Worm (Caenorhabditis elegans) whole organism, early embryonic: ENCODE measurements around the gene rps-13.
A peak's percentile ranks its signal among the peaks of the same experiment; 100 is the strongest.

Experiments
- B0310.2 ChIP-seq: sonication (generic microtip); optimal IDR thresholded peaks from 2 replicates; lab custom pipeline; 2016; ENCODE audit warnings: mild to moderate bottlenecking, missing genetic modification characterization, missing compliant biosample characterization
- F13C5.2 ChIP-seq: sonication (generic microtip); optimal IDR thresholded peaks from 2 replicates; lab custom pipeline; 2017; ENCODE audit warnings: mild to moderate bottlenecking, missing genetic modification characterization, inconsistent platforms, missing compliant biosample characterization
- aly-1 ChIP-seq: sonication (generic microtip); optimal IDR thresholded peaks from 2 replicates; lab custom pipeline; 2016; ENCODE audit warnings: missing genetic modification characterization, missing compliant biosample characterization
- ama-1 ChIP-seq: fragments of 150-350 bp; optimal IDR thresholded peaks from 2 replicates; lab custom pipeline; 2014
- ceh-13 ChIP-seq: fragments of 200-800 bp; sonication (Bioruptor generic); optimal IDR thresholded peaks from 2 replicates; lab custom pipeline; 2018; ENCODE audit warnings: mild to moderate bottlenecking, missing genetic modification characterization, missing compliant biosample characterization
- ceh-36 ChIP-seq: sonication (generic microtip); optimal IDR thresholded peaks from 2 replicates; lab custom pipeline; 2016; ENCODE audit warnings: missing genetic modification characterization, inconsistent platforms, missing compliant biosample characterization
- ets-7 ChIP-seq: sonication (generic microtip); optimal IDR thresholded peaks from 2 replicates; lab custom pipeline; 2016; ENCODE audit warnings: missing genotype, missing genetic modification characterization, missing compliant biosample characterization
- flt-1 ChIP-seq: fragments of 200-800 bp; sonication (Bioruptor generic); IDR thresholded peaks from 2 replicates; pipeline ENCODE4 v1.3.6; 2022; ENCODE audit warnings: missing genetic modification characterization, missing compliant biosample characterization
- hmbx-1 ChIP-seq: sonication (generic microtip); optimal IDR thresholded peaks from 2 replicates; lab custom pipeline; 2016; ENCODE audit warnings: mild to moderate bottlenecking, missing genetic modification characterization, missing compliant biosample characterization
- hmg-4 ChIP-seq: fragments of 200-800 bp; sonication (Bioruptor generic); optimal IDR thresholded peaks from 2 replicates; lab custom pipeline; 2018; ENCODE audit warnings: mild to moderate bottlenecking, missing genetic modification characterization, missing compliant biosample characterization
- hnd-1 ChIP-seq: sonication (generic microtip); optimal IDR thresholded peaks from 2 replicates; lab custom pipeline; 2016; ENCODE audit warnings: missing genetic modification characterization, missing compliant biosample characterization
- pes-1 ChIP-seq: fragments of 200-800 bp; sonication (Bioruptor generic); IDR thresholded peaks from 2 replicates; pipeline ENCODE4 v1.3.6; 2022; ENCODE audit warnings: missing genetic modification reagents, missing genetic modification characterization, missing compliant biosample characterization
- scrt-1 ChIP-seq: fragments of 200-800 bp; sonication (Bioruptor generic); IDR thresholded peaks from 2 replicates; pipeline ENCODE4 v1.3.6; 2022; ENCODE audit warnings: missing genetic modification characterization, missing compliant biosample characterization
- sea-1 ChIP-seq: fragments of 200-800 bp; sonication (Bioruptor generic); conservative IDR thresholded peaks from 2 replicates; pipeline ENCODE4 v1.3.6; 2022; ENCODE audit warnings: missing genetic modification characterization, missing compliant biosample characterization
- tbx-11 ChIP-seq: fragments of 200-800 bp; sonication (Bioruptor generic); IDR thresholded peaks from 2 replicates; pipeline ENCODE4 v1.3.6; 2022; ENCODE audit warnings: missing genetic modification characterization, missing compliant biosample characterization
- tbx-37 ChIP-seq: fragments of 200-800 bp; sonication (Bioruptor generic); conservative IDR thresholded peaks from 2 replicates; pipeline ENCODE4 v1.3.6; 2022; ENCODE audit warnings: missing genetic modification reagents, missing genetic modification characterization, missing compliant biosample characterization
- tra-4 ChIP-seq: sonication (generic microtip); optimal IDR thresholded peaks from 2 replicates; lab custom pipeline; 2017; ENCODE audit warnings: missing genetic modification characterization, missing compliant biosample characterization

Gene rps-13

DNA sequence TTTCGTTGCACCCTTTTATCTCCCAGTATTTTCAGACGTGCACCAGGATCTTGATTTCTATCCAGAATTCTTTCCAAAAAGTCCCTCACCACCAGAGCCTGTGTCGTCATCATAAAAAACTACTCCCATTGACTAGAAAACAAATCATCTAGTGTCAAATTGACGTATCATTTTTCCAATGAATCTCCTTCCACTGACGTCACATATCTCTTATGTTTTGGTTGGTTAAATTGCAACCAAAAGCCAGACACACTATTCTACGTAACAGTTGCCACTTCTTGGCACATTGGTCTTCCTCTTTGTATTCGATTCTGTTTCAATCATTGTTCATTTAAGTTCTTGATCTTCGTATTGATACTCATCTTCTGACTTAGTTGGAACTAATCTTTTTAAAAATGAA, 23.3 kb upstream of the rps-13 start:
- TF ChIP-seq tbx-37: no peak
- TF ChIP-seq ets-7 (tag; lab: Kevin White, UChicago): no peak
- no peak for TF ChIP-seq tbx-11
- no peak for TF ChIP-seq hnd-1 (tag; lab: Kevin White, UChicago)
- no peak for TF ChIP-seq tra-4 (tag; lab: Kevin White, UChicago)
- no peak for TF ChIP-seq F13C5.2 (tag; lab: Kevin White, UChicago)

DNA sequence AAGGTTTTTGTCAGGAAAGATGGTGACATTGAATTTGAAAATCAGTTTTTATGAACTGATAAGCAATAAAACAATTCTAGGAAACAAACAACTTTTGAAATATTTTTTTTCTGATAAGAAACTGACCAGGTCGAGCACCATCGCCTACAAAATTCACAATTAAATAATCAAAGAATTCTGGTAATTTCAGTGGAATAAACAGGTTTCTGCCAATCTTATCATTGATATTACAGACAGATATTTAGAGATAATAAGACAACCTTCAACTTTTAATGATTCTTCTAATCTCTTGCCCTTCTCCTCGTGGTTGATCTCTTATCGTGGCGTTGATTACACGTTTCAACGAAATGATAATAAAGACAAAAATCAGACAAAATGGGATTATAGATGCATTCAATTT, 21.6 kb upstream of the rps-13 start:
- no peak for TF ChIP-seq hnd-1 (tag; lab: Kevin White, UChicago)
- TF ChIP-seq scrt-1 (GFP tag; lab: Robert Waterston, UW): no peak
- no peak for TF ChIP-seq flt-1 (GFP tag; lab: Robert Waterston, UW)
- TF ChIP-seq ceh-13: no peak

DNA sequence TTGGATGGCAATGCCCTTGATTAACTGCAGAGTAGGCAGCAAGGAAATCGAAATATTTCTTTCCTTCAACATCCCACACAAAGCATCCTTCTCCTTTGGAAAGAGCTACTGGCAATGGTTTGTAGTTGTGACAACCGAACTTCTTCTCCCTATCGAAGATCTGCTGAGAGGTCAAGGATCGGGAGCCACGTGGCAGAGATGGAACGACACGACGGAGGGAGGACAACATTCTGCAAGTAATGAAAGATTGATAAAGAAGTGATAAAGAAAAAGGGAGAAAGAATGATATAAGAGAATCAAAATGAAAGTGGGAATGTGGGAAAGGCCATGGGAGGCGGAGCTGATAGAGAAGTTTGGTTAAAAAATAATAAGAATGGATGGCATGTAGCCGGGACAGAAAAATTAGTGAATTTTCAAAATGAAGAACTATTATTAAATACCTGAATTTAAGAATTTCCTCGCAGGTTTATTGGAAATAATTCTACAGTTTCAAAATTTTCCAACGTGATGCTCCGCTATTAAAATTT, 21.0 kb upstream of the rps-13 start, which contains the start of gene oatr-1:
TSS of gene oatr-1 (minus strand) at position 477 of the 527 bp plus-strand sequence.
- TF ChIP-seq hmg-4 (GFP tag; lab: Kevin White, UChicago) (no peak), ets-7 (tag; lab: Kevin White, UChicago) (no peak), pes-1 (GFP tag; lab: Robert Waterston, UW) (no peak), ceh-36 (tag; lab: Kevin White, UChicago) (no peak), scrt-1 (GFP tag; lab: Robert Waterston, UW) (no peak), ama-1 (no peak), B0310.2 (tag; lab: Kevin White, UChicago) (no peak), hmbx-1 (no peak), F13C5.2 (tag; lab: Kevin White, UChicago) (no peak), ceh-13 (no peak), sea-1 (GFP tag; lab: Robert Waterston, UW) (no peak), hnd-1 (tag; lab: Kevin White, UChicago) (no peak), aly-1 (tag; lab: Kevin White, UChicago) (no peak), tra-4 (tag; lab: Kevin White, UChicago) (no peak), tbx-11 (no peak), tbx-37 (no peak), flt-1 (GFP tag; lab: Robert Waterston, UW) (no peak)

- no peak for TF ChIP-seq ceh-13
- no peak for TF ChIP-seq B0310.2 (tag; lab: Kevin White, UChicago)
- TF ChIP-seq F13C5.2 (tag; lab: Kevin White, UChicago): no peak
- TF ChIP-seq hmbx-1: no peak
- TF ChIP-seq scrt-1 (GFP tag; lab: Robert Waterston, UW): no peak
- TF ChIP-seq ets-7 (tag; lab: Kevin White, UChicago): no peak
- no peak for TF ChIP-seq ceh-36 (tag; lab: Kevin White, UChicago)
- TF ChIP-seq tbx-11: no peak
- no peak for TF ChIP-seq sea-1 (GFP tag; lab: Robert Waterston, UW)
- TF ChIP-seq aly-1 (tag; lab: Kevin White, UChicago): no peak
- no peak for TF ChIP-seq hnd-1 (tag; lab: Kevin White, UChicago)
- no peak for TF ChIP-seq tra-4 (tag; lab: Kevin White, UChicago)
- no peak for TF ChIP-seq flt-1 (GFP tag; lab: Robert Waterston, UW)
- no peak for TF ChIP-seq pes-1 (GFP tag; lab: Robert Waterston, UW)
- TF ChIP-seq ama-1: no peak
- TF ChIP-seq hmg-4 (GFP tag; lab: Kevin White, UChicago): no peak
- TF ChIP-seq tbx-37: no peak
Observed at ce11 chrIII:6390644-6391043, 15.8 kb upstream of the rps-13 start, which contains the start of gene smrc-1. Gene smrc-1 (plus strand): TSS chrIII:6390944.

DNA sequence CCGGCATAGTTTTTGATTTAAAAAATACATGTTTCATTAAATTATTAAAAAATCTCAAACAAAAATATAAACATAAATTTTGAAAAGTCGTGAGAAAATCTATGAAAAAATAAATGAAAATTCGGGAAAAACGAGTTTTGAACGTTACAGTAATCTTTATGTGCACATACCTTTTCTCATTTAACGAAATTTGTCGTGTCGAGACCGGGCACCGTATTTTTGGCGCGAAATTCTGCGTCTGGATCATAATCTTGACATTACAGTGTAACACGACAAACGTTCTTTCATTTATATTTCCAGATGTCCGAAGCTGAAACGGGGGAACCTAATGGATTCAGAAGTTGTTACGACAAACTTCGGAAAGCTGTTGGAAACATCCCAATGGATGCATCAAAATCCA, 14.7 kb upstream of the rps-13 start, which contains the start of gene C16A3.2:
TSS of gene C16A3.2 (plus strand) at position 301 of the 400 bp plus-strand sequence.
- TF ChIP-seq hmbx-1 (no peak), ets-7 (tag; lab: Kevin White, UChicago) (no peak), ceh-13 (no peak), ceh-36 (tag; lab: Kevin White, UChicago) (no peak), F13C5.2 (tag; lab: Kevin White, UChicago) (no peak), aly-1 (tag; lab: Kevin White, UChicago) (no peak), tbx-37 (no peak), scrt-1 (GFP tag; lab: Robert Waterston, UW) (no peak), pes-1 (GFP tag; lab: Robert Waterston, UW) (no peak), B0310.2 (tag; lab: Kevin White, UChicago) (no peak)

- TF ChIP-seq ceh-36 (tag; lab: Kevin White, UChicago) (no peak), tbx-37 (no peak), B0310.2 (tag; lab: Kevin White, UChicago) (no peak), ama-1 (peak; percentile 15), flt-1 (GFP tag; lab: Robert Waterston, UW) (no peak), hnd-1 (tag; lab: Kevin White, UChicago) (no peak)
Observed at ce11 chrIII:6382987-6383602, 8.3 kb upstream of the rps-13 start, which contains the start of gene let-716. Gene let-716 (plus strand): TSS chrIII:6383552.

DNA sequence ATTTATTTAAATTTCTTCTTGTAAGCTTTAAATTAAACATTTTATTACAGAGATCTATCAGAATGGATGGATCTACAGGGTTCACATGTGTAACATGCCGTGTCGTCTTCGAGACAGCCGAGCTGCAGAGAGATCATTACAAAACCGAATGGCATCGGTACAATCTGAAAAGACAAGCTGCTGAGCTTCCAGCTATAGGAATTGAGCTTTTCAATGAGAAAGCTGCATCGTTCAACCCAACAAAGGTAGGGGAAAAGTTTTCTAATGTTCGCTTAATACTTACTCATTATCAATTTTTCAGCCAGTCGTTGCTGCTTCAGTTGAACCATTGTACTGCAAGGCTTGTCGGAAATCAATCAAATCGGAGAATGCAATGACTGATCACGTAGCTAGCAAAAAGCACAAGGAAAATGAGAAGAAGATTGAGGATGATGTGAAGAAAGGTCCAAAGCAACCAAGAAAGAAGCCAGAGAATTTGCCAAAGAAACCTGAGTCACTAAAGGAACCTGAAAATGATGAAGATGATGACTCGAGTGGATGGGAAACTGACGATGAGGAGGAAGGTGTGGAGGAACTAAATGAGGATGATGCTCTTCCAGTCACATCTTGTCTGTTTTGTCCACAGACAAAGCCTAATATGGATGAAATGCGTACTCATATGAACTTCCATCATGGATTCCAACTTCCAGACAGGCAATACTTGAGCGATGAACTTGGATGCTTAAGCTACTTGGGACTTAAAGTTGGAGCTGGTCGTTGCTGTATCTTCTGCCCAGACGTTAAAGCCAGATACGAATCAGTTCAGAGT, 7.0 kb upstream of the rps-13 start, which contains the start of gene znf-622:
TSS of gene znf-622 (plus strand) at position 51 of the 808 bp plus-strand sequence.
- TF ChIP-seq scrt-1 (GFP tag; lab: Robert Waterston, UW) (no peak), ama-1 (peak; percentile 91)
